Worm (Caenorhabditis elegans) whole organism, L4/young adult: ENCODE measurements around the gene ykt-6.

Experiments used
- dao-5 ChIP-seq: sonication (generic microtip); optimal IDR thresholded peaks from 2 replicates; lab custom pipeline; 2016; ENCODE audit warnings: missing genotype, missing genetic modification characterization, moderate library complexity, missing compliant biosample characterization
- him-1 ChIP-seq: sonication (generic microtip); optimal IDR thresholded peaks from 2 replicates; lab custom pipeline; 2016; ENCODE audit warnings: missing genotype, missing genetic modification reagents, missing genetic modification characterization, missing compliant biosample characterization

- TF ChIP-seq dao-5 (tag; lab: Kevin White, UChicago) (no peak), him-1 (no peak)
Measured at ce11 chrIII:7241065-7241464, 46.3 kb downstream of the ykt-6 start, which contains the start of gene ztf-31.
